Fruit fly (Drosophila melanogaster) whole organism, embryonic: ENCODE measurements around the gene CG33191.

Source experiments
- ATbp ChIP-seq: fragments of 200-800 bp; sonication (Bioruptor generic); optimal IDR thresholded peaks from 2 replicates; lab custom pipeline; 2017; ENCODE audit warnings: missing biosample characterization, mild to moderate bottlenecking, missing genetic modification characterization, missing genetic modification reagents
- Adf1 ChIP-seq: fragments of 200-800 bp; sonication (Bioruptor generic); IDR thresholded peaks from 2 replicates; pipeline ENCODE4 v1.3.6; 2022; ENCODE audit warnings: missing biosample characterization, missing genetic modification characterization
- Atf3 ChIP-seq: fragments of 200-800 bp; sonication (Bioruptor generic); optimal IDR thresholded peaks from 3 replicates; lab custom pipeline; 2016; ENCODE audit warnings: missing biosample characterization, missing genetic modification characterization
- Atf6 ChIP-seq: fragments of 200-800 bp; sonication (Bioruptor generic); IDR thresholded peaks from 2 replicates; pipeline ENCODE4 v1.3.6; 2022; ENCODE audit warnings: missing biosample characterization, missing genetic modification characterization
- B-H1 ChIP-seq: fragments of 200-800 bp; sonication (Bioruptor generic); IDR thresholded peaks from 3 replicates; pipeline ENCODE4 v1.3.6; 2022; ENCODE audit warnings: missing biosample characterization, missing genetic modification characterization
- B-H2 ChIP-seq: fragments of 200-800 bp; sonication (Bioruptor generic); optimal IDR thresholded peaks from 2 replicates; lab custom pipeline; 2018; ENCODE audit warnings: missing biosample characterization, mild to moderate bottlenecking, missing genetic modification characterization
- CG10267 ChIP-seq: fragments of 200-800 bp; sonication (Bioruptor generic); optimal IDR thresholded peaks from 2 replicates; lab custom pipeline; 2018; ENCODE audit warnings: missing biosample characterization, mild to moderate bottlenecking, missing genetic modification characterization, moderate library complexity
- CG10543 ChIP-seq: fragments of 200-800 bp; sonication (Bioruptor generic); optimal IDR thresholded peaks from 3 replicates; lab custom pipeline; 2017; ENCODE audit warnings: missing biosample characterization, mild to moderate bottlenecking, missing genetic modification characterization, moderate library complexity
- CG12391 ChIP-seq: fragments of 200-800 bp; sonication (Bioruptor generic); optimal IDR thresholded peaks from 3 replicates; lab custom pipeline; 2018; ENCODE audit warnings: missing biosample characterization, mild to moderate bottlenecking, missing genetic modification characterization, moderate library complexity
- CG13123 ChIP-seq: fragments of 200-800 bp; sonication (Bioruptor generic); optimal IDR thresholded peaks from 2 replicates; lab custom pipeline; 2016; ENCODE audit warnings: missing biosample characterization, missing genetic modification characterization
- CG13894 ChIP-seq: fragments of 200-800 bp; sonication (Bioruptor generic); optimal IDR thresholded peaks from 3 replicates; lab custom pipeline; 2018; ENCODE audit warnings: missing biosample characterization, mild to moderate bottlenecking, missing genetic modification characterization, moderate library complexity
- CG15514 ChIP-seq: fragments of 200-800 bp; sonication (Bioruptor generic); optimal IDR thresholded peaks from 3 replicates; lab custom pipeline; 2017; ENCODE audit warnings: missing biosample characterization, missing genetic modification characterization, mild to moderate bottlenecking, moderate library complexity, missing genetic modification reagents
- CG17186 ChIP-seq: fragments of 200-800 bp; sonication (Bioruptor generic); optimal IDR thresholded peaks from 3 replicates; lab custom pipeline; 2017; ENCODE audit warnings: missing biosample characterization, missing genetic modification reagents, missing genetic modification characterization
- CG2678 ChIP-seq: fragments of 200-800 bp; sonication (Bioruptor generic); optimal IDR thresholded peaks from 3 replicates; lab custom pipeline; 2019; ENCODE audit warnings: missing biosample characterization, mild to moderate bottlenecking, missing genetic modification characterization, moderate library complexity
- CG34224 ChIP-seq: fragments of 200-800 bp; sonication (Bioruptor generic); IDR thresholded peaks from 3 replicates; pipeline ENCODE4 v1.3.6; 2022; ENCODE audit warnings: missing biosample characterization, missing genetic modification characterization; ENCODE audit not compliant: partially characterized antibody
- CG4360 ChIP-seq: fragments of 200-800 bp; sonication (Bioruptor generic); IDR thresholded peaks from 2 replicates; pipeline ENCODE4 v1.3.6; 2022; ENCODE audit warnings: missing biosample characterization, missing genetic modification characterization
- CG5245 ChIP-seq: fragments of 200-800 bp; sonication (Bioruptor generic); optimal IDR thresholded peaks from 3 replicates; lab custom pipeline; 2016; ENCODE audit warnings: missing biosample characterization, missing genetic modification characterization
- CG7928 ChIP-seq: fragments of 200-800 bp; sonication (Bioruptor generic); optimal IDR thresholded peaks from 2 replicates; lab custom pipeline; 2017; ENCODE audit warnings: missing biosample characterization, mild to moderate bottlenecking, missing genetic modification characterization
- CG9609 ChIP-seq: fragments of 200-800 bp; sonication (Bioruptor generic); optimal IDR thresholded peaks from 3 replicates; lab custom pipeline; 2016; ENCODE audit warnings: missing biosample characterization, missing genetic modification characterization
- Fer2 ChIP-seq: fragments of 200-800 bp; sonication (Bioruptor generic); optimal IDR thresholded peaks from 2 replicates; lab custom pipeline; 2018; ENCODE audit warnings: missing biosample characterization, mild to moderate bottlenecking, missing genetic modification characterization, moderate library complexity
- Fer3 ChIP-seq: fragments of 200-800 bp; sonication (Bioruptor generic); optimal IDR thresholded peaks from 2 replicates; lab custom pipeline; 2018; ENCODE audit warnings: missing biosample characterization, mild to moderate bottlenecking, missing genetic modification characterization, moderate library complexity
- Gug ChIP-seq: fragments of 200-800 bp; sonication (Bioruptor generic); IDR thresholded peaks from 4 replicates; pipeline ENCODE4 v1.3.6; 2022; ENCODE audit warnings: missing biosample characterization, missing genetic modification characterization
- HLH4C ChIP-seq: fragments of 200-800 bp; sonication (Bioruptor generic); IDR thresholded peaks from 3 replicates; pipeline ENCODE4 v1.3.6; 2022; ENCODE audit warnings: missing biosample characterization, missing genetic modification characterization; ENCODE audit not compliant: partially characterized antibody
- Med ChIP-seq: fragments of 200-800 bp; sonication (Bioruptor generic); peaks from one replicate; lab custom pipeline; 2016; ENCODE audit warnings: missing biosample characterization, missing genetic modification characterization, mild to moderate bottlenecking, inconsistent platforms, moderate library complexity
- Meics ChIP-seq: fragments of 200-800 bp; sonication (Bioruptor generic); optimal IDR thresholded peaks from 2 replicates; lab custom pipeline; 2017; ENCODE audit warnings: missing biosample characterization, mild to moderate bottlenecking, missing genetic modification characterization
- NfI ChIP-seq: fragments of 200-800 bp; sonication (Bioruptor generic); optimal IDR thresholded peaks from 3 replicates; lab custom pipeline; 2018; ENCODE audit warnings: missing biosample characterization, mild to moderate bottlenecking, missing genetic modification characterization, moderate library complexity
- Rx ChIP-seq: fragments of 200-800 bp; sonication (Bioruptor generic); IDR thresholded peaks from 2 replicates; pipeline ENCODE4 v1.3.6; 2022; ENCODE audit warnings: missing biosample characterization, missing genetic modification characterization
- Sry-δ ChIP-seq: fragments of 200-800 bp; sonication (Bioruptor generic); optimal IDR thresholded peaks from 2 replicates; lab custom pipeline; 2016; ENCODE audit warnings: missing biosample characterization, missing genetic modification characterization
- Stat92E ChIP-seq, 3 experiments: fragments of >200 bp in 2 of 3; fragments of 200-800 bp in 1 of 3; sonication (Bioruptor generic) in 1 of 3; optimal IDR thresholded peaks; 2 replicates each; lab custom pipeline; 2017 to 2019; ENCODE audit warnings: missing biosample characterization in 3 of 3, missing genetic modification characterization in 3 of 3, mild to moderate bottlenecking in 1 of 3, moderate library complexity in 1 of 3
- aop ChIP-seq: fragments of 200-800 bp; sonication (Bioruptor generic); IDR thresholded peaks from 2 replicates; pipeline ENCODE4 v1.3.6; 2022; ENCODE audit warnings: missing biosample characterization, missing genetic modification characterization
- cg ChIP-seq: fragments of 200-800 bp; sonication (Bioruptor generic); optimal IDR thresholded peaks from 3 replicates; lab custom pipeline; 2019; ENCODE audit warnings: missing biosample characterization, mild to moderate bottlenecking, missing genetic modification characterization, moderate library complexity
- chif ChIP-seq, 2 experiments: fragments of 200-800 bp; sonication (Bioruptor generic); optimal IDR thresholded peaks; 3 replicates each; lab custom pipeline; 2016; ENCODE audit warnings: missing biosample characterization in 2 of 2, missing genetic modification characterization in 2 of 2
- crol ChIP-seq: fragments of 200-800 bp; sonication (Bioruptor generic); IDR thresholded peaks from 2 replicates; pipeline ENCODE4 v1.3.6; 2022; ENCODE audit warnings: missing biosample characterization, missing genetic modification characterization
- cwo ChIP-seq: fragments of 200-800 bp; sonication (Bioruptor generic); optimal IDR thresholded peaks from 3 replicates; lab custom pipeline; 2017; ENCODE audit warnings: missing biosample characterization, missing genetic modification characterization, mild to moderate bottlenecking, moderate library complexity, missing genetic modification reagents
- dmrt11E ChIP-seq: fragments of 200-800 bp; sonication (Bioruptor generic); optimal IDR thresholded peaks from 3 replicates; lab custom pipeline; 2018; ENCODE audit warnings: missing biosample characterization, mild to moderate bottlenecking, missing genetic modification characterization, moderate library complexity
- ems ChIP-seq: fragments of 200-800 bp; sonication (Bioruptor generic); optimal IDR thresholded peaks from 3 replicates; lab custom pipeline; 2016; ENCODE audit warnings: missing biosample characterization, missing genetic modification characterization
- exex ChIP-seq: fragments of 200-800 bp; sonication (Bioruptor generic); optimal IDR thresholded peaks from 4 replicates; lab custom pipeline; 2018; ENCODE audit warnings: missing biosample characterization, mild to moderate bottlenecking, missing genetic modification characterization, moderate library complexity
- gce ChIP-seq: fragments of 200-800 bp; sonication (Bioruptor generic); IDR thresholded peaks from 3 replicates; pipeline ENCODE4 v1.3.6; 2022; ENCODE audit warnings: missing biosample characterization, missing genetic modification characterization
- gro ChIP-seq: fragments of 200-800 bp; sonication (Bioruptor generic); optimal IDR thresholded peaks from 2 replicates; lab custom pipeline; 2016; ENCODE audit warnings: missing biosample characterization, missing genetic modification characterization
- hkb ChIP-seq, 2 experiments: fragments of 200-800 bp in 1 of 2; fragments of >200 bp in 1 of 2; sonication (Bioruptor generic) in 1 of 2; IDR thresholded peaks in 1 of 2; optimal IDR thresholded peaks in 1 of 2; 2 replicates each; pipeline versions ENCODE4 v1.3.6 to Lab custom; 2017 to 2022; ENCODE audit warnings: missing biosample characterization in 1 of 2, missing genetic modification characterization in 1 of 2
- lab ChIP-seq: fragments of 200-800 bp; sonication (Bioruptor generic); optimal IDR thresholded peaks from 3 replicates; lab custom pipeline; 2017; ENCODE audit warnings: missing biosample characterization, missing genetic modification characterization, mild to moderate bottlenecking, moderate library complexity, missing genetic modification reagents
- sens ChIP-seq: fragments of 200-800 bp; sonication (Bioruptor generic); peaks from one replicate; lab custom pipeline; 2016; ENCODE audit warnings: missing biosample characterization, missing genetic modification characterization
- sim ChIP-seq: fragments of 200-800 bp; sonication (Bioruptor generic); IDR thresholded peaks from 2 replicates; pipeline ENCODE4 v1.3.6; 2022; ENCODE audit warnings: missing biosample characterization, missing genetic modification characterization
- sima ChIP-seq: fragments of 200-800 bp; sonication (Bioruptor generic); optimal IDR thresholded peaks from 2 replicates; lab custom pipeline; 2016; ENCODE audit warnings: missing biosample characterization, missing genetic modification characterization
- sna ChIP-seq: fragments of 200-800 bp; sonication (Bioruptor generic); IDR thresholded peaks from 2 replicates; pipeline ENCODE4 v1.3.6; 2022; ENCODE audit warnings: missing biosample characterization, missing genetic modification characterization; ENCODE audit not compliant: partially characterized antibody
- twi ChIP-seq: fragments of 200-800 bp; optimal IDR thresholded peaks from 2 replicates; lab custom pipeline; 2019; ENCODE audit warnings: missing biosample characterization, mild to moderate bottlenecking, missing genetic modification characterization, moderate library complexity
- tx ChIP-seq: fragments of 200-800 bp; sonication (Bioruptor generic); optimal IDR thresholded peaks from 2 replicates; lab custom pipeline; 2016; ENCODE audit warnings: missing biosample characterization, missing genetic modification characterization
- vfl ChIP-seq: fragments of 200-800 bp; sonication (Bioruptor generic); optimal IDR thresholded peaks from 2 replicates; lab custom pipeline; 2016; ENCODE audit warnings: missing biosample characterization, missing genetic modification characterization
- wor ChIP-seq: fragments of 200-800 bp; sonication (Bioruptor generic); IDR thresholded peaks from 2 replicates; pipeline ENCODE4 v1.3.6; 2022; ENCODE audit warnings: missing biosample characterization, missing genetic modification characterization

The CG33191 gene

DNA sequence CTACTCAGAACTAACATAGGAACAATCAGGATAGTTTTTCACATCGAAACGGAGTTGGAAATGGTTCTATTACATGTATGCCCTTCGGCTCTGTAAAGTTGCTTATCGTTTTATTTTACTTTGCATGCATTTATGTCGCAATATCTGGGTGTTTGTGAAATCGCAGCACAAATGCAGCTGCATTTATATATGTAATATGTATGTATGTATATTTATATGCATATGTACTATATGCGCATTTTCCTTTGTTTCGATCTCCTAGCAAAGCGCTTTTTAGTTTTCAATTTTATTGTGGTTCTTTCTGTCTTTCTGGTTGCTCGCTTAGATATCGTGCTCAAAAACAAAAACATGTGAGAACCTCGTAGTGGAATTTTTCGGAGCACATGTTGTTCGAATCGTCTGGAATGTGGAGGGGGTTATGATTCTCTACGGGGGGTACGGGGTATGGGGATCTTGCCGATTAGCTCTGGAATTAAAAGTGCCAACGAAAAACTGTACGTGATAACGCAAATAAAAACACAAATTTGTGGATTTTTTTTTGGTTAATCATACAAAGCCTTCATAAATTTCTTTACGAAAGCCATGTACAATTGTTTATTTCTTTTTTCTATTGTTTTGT, 34.4 kb upstream of the CG33191 start (continued):
- TF ChIP-seq Stat92E (GFP tag; optimal IDR thresholded peaks at IDR 0.05; lab: Kevin White, UChicago) (peak in 1 of 3 experiments; percentile 32), sna (GFP tag; lab: Robert Waterston, UW) (no peak), Sry-δ (GFP tag; lab: Kevin White, UChicago) (no peak), ems (GFP tag; lab: Kevin White, UChicago) (no peak), Atf3 (no peak), gce (GFP tag; lab: Robert Waterston, UW) (no peak), lab (GFP tag; lab: Kevin White, UChicago) (peak; percentile 36), cwo (GFP tag; lab: Kevin White, UChicago) (peak; percentile 80), CG12391 (tag; lab: Kevin White, UChicago) (no peak), Fer3 (tag; lab: Kevin White, UChicago) (peak; percentile 13), Rx (GFP tag; lab: Robert Waterston, UW) (no peak), Gug (GFP tag; lab: Robert Waterston, UW) (no peak), wor (GFP tag; lab: Robert Waterston, UW) (no peak), B-H2 (GFP tag; lab: Kevin White, UChicago) (peak; percentile 51), aop (no peak), Meics (GFP tag; lab: Kevin White, UChicago) (no peak), CG4360 (GFP tag; lab: Robert Waterston, UW) (0 out of 2 replicates have a peak, but pooled peaks have one; percentile 24), sens (GFP tag; lab: Kevin White, UChicago) (peak; percentile 8), crol (GFP tag; lab: Robert Waterston, UW) (peak; percentile 89), Adf1 (peak; percentile 9; the same call in 1 of the 2 replicates), tx (GFP tag; lab: Kevin White, UChicago) (no peak), exex (tag; lab: Kevin White, UChicago) (peak; percentile 63), Atf6 (GFP tag; lab: Robert Waterston, UW) (peak; percentile 49), hkb (optimal IDR thresholded peaks at IDR 0.05; lab: Kevin White, UChicago) (no peak), hkb (GFP tag; IDR thresholded peaks at IDR 0.05; lab: Robert Waterston, UW) (peak; percentile 49; the same call in 1 of the 2 replicates), sim (GFP tag; lab: Robert Waterston, UW) (no peak), ATbp (GFP tag; lab: Kevin White, UChicago) (no peak), cg (no peak)
- TF ChIP-seq, all 482 proteins: peak for 41

DNA sequence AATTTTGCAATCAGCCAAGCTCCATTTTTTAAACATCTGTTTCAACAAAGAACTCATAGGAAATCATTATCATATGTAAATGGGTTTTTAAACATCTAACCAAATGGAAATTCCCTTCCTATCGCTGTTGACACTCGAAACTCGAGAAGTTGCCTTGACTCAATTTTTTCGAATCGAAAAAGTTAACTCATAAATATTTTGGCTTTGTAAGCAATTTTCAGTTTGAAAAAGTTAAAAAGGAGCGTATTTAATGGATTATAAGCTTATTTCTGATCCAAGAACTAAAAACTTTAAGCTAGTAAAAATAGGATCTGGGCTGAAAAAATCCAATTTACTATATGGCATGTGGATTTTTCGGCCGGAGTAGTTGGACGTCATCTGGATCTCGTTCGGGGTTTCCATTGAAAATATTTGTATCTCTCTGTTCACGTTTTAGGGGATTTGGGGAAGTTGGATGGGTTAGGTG, 33.5 kb upstream of the CG33191 start, which contains the start of gene CG9837:
CG9837 (minus strand) TSS at position 416 of the 466 bp plus-strand sequence.
- TF ChIP-seq CG13894 (peak; percentile 46), CG10267 (no peak), CG34224 (GFP tag; lab: Robert Waterston, UW) (no peak), B-H1 (GFP tag; lab: Robert Waterston, UW) (0 out of 3 replicates have a peak, but pooled peaks have one; percentile 3), HLH4C (GFP tag; lab: Robert Waterston, UW) (no peak), CG7928 (GFP tag; lab: Kevin White, UChicago) (no peak), CG17186 (GFP tag; lab: Kevin White, UChicago) (no peak), CG9609 (no peak), vfl (GFP tag; lab: Kevin White, UChicago) (no peak), dmrt11E (no peak), CG13123 (GFP tag; lab: Kevin White, UChicago) (no peak), chif (GFP tag; optimal IDR thresholded peaks at IDR 0.05; lab: Kevin White, UChicago) (no peak), twi (tag; lab: Kevin White, UChicago) (peak; percentile 15), Med (GFP tag; lab: Kevin White, UChicago) (peak; percentile 34), CG2678 (peak; percentile 55), CG15514 (GFP tag; lab: Kevin White, UChicago) (peak; percentile 3), Fer2 (tag; lab: Kevin White, UChicago) (peak; percentile 18), gro (GFP tag; lab: Kevin White, UChicago) (peak; percentile 9), CG5245 (no peak), NfI (GFP tag; lab: Kevin White, UChicago) (no peak), CG10543 (GFP tag; lab: Kevin White, UChicago) (peak; percentile 8), sima (no peak)
